Fruit fly (Drosophila melanogaster) whole organism, pupa: ENCODE results near the gene CG17732.

Source experiments
- CG10348 ChIP-seq: fragments of 200-800 bp; sonication (Bioruptor generic); IDR thresholded peaks from 2 replicates; pipeline ENCODE4 v1.3.6; 2022; ENCODE audit warnings: missing biosample characterization, missing genetic modification characterization
- CG12605 ChIP-seq: fragments of 200-800 bp; sonication (Bioruptor generic); IDR thresholded peaks from 2 replicates; pipeline ENCODE4 v1.3.6; 2022; ENCODE audit warnings: missing biosample characterization, missing genetic modification characterization
- CG13204 ChIP-seq: fragments of 200-800 bp; sonication (Bioruptor generic); optimal IDR thresholded peaks from 2 replicates; lab custom pipeline; 2018; ENCODE audit warnings: missing biosample characterization, mild to moderate bottlenecking, missing genetic modification characterization, moderate library complexity
- CG14655 ChIP-seq: fragments of 200-800 bp; sonication (Bioruptor generic); optimal IDR thresholded peaks from 3 replicates; lab custom pipeline; 2017; ENCODE audit warnings: mild to moderate bottlenecking, missing biosample characterization, missing genetic modification reagents, missing genetic modification characterization
- CG15710 ChIP-seq: fragments of 200-800 bp; sonication (Bioruptor generic); optimal IDR thresholded peaks from 2 replicates; lab custom pipeline; 2018; ENCODE audit warnings: missing biosample characterization, mild to moderate bottlenecking, missing genetic modification characterization, moderate library complexity
- CG17806 ChIP-seq: fragments of 200-800 bp; sonication (Bioruptor generic); optimal IDR thresholded peaks from 2 replicates; lab custom pipeline; 2018; ENCODE audit warnings: missing biosample characterization, mild to moderate bottlenecking, missing genetic modification characterization, moderate library complexity
- CG32121 ChIP-seq: fragments of 200-800 bp; sonication (Bioruptor generic); IDR thresholded peaks from 2 replicates; pipeline ENCODE4 v1.3.6; 2022; ENCODE audit warnings: missing biosample characterization, missing genetic modification characterization
- CG34367 ChIP-seq: fragments of 200-800 bp; sonication (Bioruptor generic); optimal IDR thresholded peaks from 2 replicates; lab custom pipeline; 2018; ENCODE audit warnings: missing biosample characterization, mild to moderate bottlenecking, missing genetic modification characterization
- CG8159 ChIP-seq: fragments of 200-800 bp; sonication (Bioruptor generic); optimal IDR thresholded peaks from 3 replicates; lab custom pipeline; 2018; ENCODE audit warnings: missing biosample characterization, mild to moderate bottlenecking, missing genetic modification characterization, moderate library complexity
- CG8301 ChIP-seq: fragments of 200-800 bp; sonication (Bioruptor generic); optimal IDR thresholded peaks from 2 replicates; lab custom pipeline; 2018; ENCODE audit warnings: missing biosample characterization, mild to moderate bottlenecking, missing genetic modification characterization
- CG9948 ChIP-seq: fragments of 200-800 bp; sonication (Bioruptor generic); optimal IDR thresholded peaks from 2 replicates; lab custom pipeline; 2018; ENCODE audit warnings: missing biosample characterization, mild to moderate bottlenecking, missing genetic modification characterization, moderate library complexity
- D1 ChIP-seq: fragments of 200-800 bp; sonication (Bioruptor generic); optimal IDR thresholded peaks from 2 replicates; lab custom pipeline; 2018; ENCODE audit warnings: missing biosample characterization, mild to moderate bottlenecking, missing genetic modification characterization, moderate library complexity
- EcR ChIP-seq: fragments of 200-800 bp; sonication (Bioruptor generic); optimal IDR thresholded peaks from 3 replicates; lab custom pipeline; 2019; ENCODE audit warnings: missing biosample characterization, missing genetic modification characterization, mild to moderate bottlenecking, moderate library complexity, missing genetic modification reagents
- Ets98B ChIP-seq: fragments of 200-800 bp; sonication (Bioruptor generic); IDR thresholded peaks from 2 replicates; pipeline ENCODE4 v1.3.6; 2022; ENCODE audit warnings: missing biosample characterization, missing genetic modification characterization
- Pif1A ChIP-seq: fragments of 200-800 bp; sonication (Bioruptor generic); optimal IDR thresholded peaks from 3 replicates; lab custom pipeline; 2016; ENCODE audit warnings: missing biosample characterization, missing genetic modification characterization
- Pif1B ChIP-seq: fragments of 200-800 bp; sonication (Bioruptor generic); optimal IDR thresholded peaks from 3 replicates; lab custom pipeline; 2016; ENCODE audit warnings: missing biosample characterization, missing genetic modification characterization
- Snoo ChIP-seq: fragments of 200-800 bp; sonication (Bioruptor generic); optimal IDR thresholded peaks from 3 replicates; lab custom pipeline; 2017; ENCODE audit warnings: missing biosample characterization, mild to moderate bottlenecking, missing genetic modification characterization, inconsistent platforms
- fd96Ca ChIP-seq: fragments of 200-800 bp; sonication (Bioruptor generic); IDR thresholded peaks from 3 replicates; pipeline ENCODE4 v1.3.6; 2022; ENCODE audit warnings: missing biosample characterization, missing genetic modification characterization
- gl ChIP-seq: fragments of 200-800 bp; sonication (Bioruptor generic); optimal IDR thresholded peaks from 2 replicates; lab custom pipeline; 2018; ENCODE audit warnings: missing biosample characterization, mild to moderate bottlenecking, missing genetic modification characterization
- rn ChIP-seq: fragments of 200-800 bp; sonication (Bioruptor generic); IDR thresholded peaks from 2 replicates; pipeline ENCODE4 v1.3.6; 2022; ENCODE audit warnings: missing biosample characterization, missing genetic modification characterization

The CG17732 gene

DNA sequence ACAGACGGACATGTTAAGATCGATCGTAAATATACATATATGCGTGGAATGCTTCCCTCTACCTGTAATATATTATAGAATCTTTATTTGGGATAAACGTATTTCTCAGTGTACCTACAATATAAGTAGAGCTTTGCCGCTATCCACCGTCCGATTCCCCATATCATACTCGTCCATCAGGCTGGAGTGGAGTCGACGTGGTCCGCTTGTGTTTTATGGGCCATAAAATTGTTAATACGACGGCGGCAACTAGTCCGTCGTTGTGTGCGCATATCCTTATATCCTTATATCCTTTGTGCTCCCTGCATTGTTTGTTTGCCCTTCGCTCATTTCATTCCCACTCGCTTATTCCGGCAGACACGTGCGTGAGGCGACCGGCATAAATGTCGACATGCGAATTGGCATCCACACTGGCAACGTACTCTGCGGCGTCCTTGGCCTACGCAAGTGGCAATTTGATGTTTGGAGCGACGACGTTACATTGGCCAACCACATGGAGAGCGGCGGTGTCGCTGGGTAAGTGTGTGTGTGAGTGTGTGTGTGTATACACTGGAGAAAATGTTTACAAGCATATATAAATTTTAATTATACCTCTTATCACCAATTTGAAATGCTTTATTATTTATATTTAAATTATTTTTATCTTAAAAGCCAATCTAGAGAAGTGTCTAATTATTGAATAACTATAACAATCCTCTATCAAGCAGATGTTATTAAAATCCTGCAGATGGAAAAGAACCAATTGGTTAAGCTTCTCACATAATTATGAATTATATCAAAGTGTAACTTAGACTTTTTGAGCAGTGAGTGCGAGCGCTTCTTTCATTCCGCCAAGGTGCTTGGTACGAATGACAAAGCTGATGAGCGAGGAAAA is 12.5 kb upstream of the CG17732 start:
- no peak for TF ChIP-seq D1 (tag; lab: Kevin White, UChicago)
- TF ChIP-seq CG14655, result peak; percentile 15

DNA sequence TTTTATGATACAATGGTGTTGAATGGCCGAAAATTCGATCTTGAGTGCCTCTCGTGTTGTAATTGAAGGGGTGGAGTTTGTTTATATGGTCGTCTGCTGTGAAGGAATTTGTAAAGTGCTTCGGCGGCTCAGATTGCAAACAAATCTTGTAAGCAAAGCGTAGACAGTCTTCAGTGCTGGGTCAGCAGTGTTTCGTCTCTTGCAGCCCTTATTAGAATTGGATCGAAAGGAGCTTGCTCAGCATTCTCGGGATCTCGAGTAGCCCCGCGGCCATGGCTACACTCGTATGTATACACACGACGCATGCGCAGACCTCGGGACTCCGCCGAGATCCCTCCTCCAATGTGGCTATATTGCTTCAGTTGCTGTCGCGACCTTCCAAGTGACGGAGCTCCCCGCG is 3.4 kb upstream of the CG17732 start:
- TF ChIP-seq CG32121 (GFP tag; lab: Robert Waterston, UW) (no peak), D1 (tag; lab: Kevin White, UChicago) (no peak), rn (GFP tag; lab: Robert Waterston, UW) (no peak), EcR (GFP tag; lab: Kevin White, UChicago) (no peak), gl (tag; lab: Kevin White, UChicago) (no peak), CG34367 (tag; lab: Kevin White, UChicago) (no peak), CG9948 (no peak), CG15710 (tag; lab: Kevin White, UChicago) (no peak), Pif1B (GFP tag; lab: Kevin White, UChicago) (no peak), CG13204 (GFP tag; lab: Kevin White, UChicago) (no peak), CG8159 (tag; lab: Kevin White, UChicago) (no peak), fd96Ca (GFP tag; lab: Robert Waterston, UW) (no peak), CG8301 (tag; lab: Kevin White, UChicago) (no peak), CG14655 (no peak)

DNA sequence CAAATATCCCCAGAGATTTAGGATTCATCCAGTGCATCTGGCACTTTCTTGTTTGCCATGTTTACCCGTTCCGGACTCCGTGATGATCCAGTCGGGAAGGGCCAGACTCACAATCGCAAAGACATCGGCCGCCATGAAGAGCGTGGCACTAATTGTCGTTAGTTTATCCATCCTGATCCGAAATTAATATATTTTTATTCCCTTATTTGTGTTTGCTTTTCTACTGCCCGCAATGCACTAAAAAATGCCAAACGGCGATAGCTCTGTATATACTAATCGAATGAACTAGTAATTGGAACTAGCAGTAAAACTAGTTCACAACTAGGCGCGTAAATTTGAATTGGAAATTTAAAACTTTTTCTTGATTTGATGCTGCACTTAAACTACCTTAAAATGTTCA is 1.9 kb upstream of the CG17732 start, which contains the start of gene CG14182:
TSS of gene CG14182 (minus strand) at position 221 of the 400 bp plus-strand sequence.
- TF ChIP-seq Snoo (tag; lab: Kevin White, UChicago) (no peak), CG14655 (no peak), CG10348 (GFP tag; lab: Robert Waterston, UW) (no peak), CG17806 (tag; lab: Kevin White, UChicago) (no peak), EcR (GFP tag; lab: Kevin White, UChicago) (no peak), gl (tag; lab: Kevin White, UChicago) (no peak), fd96Ca (GFP tag; lab: Robert Waterston, UW) (no peak)

DNA sequence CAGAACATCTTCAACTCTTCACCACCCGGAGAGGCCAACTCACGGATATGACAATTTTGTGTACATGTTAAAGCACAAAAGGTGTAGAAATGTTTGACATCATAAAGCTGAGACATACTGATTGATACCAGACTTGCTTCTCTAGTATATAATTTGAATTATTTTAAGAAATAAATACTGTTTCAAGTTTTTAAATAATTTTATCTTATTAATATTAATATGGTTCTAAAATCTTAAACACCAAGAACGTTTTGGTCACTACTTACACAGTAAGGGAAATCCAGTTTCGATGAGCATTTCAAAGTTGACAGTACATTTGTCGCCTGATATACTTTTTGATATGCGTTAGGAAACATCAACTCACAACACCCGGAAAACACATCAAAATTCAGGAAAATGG is 4.3 kb downstream of the CG17732 start, which contains the start of the genes hale and schuy:
TSS of gene hale (minus strand) at position 101 of the 400 bp plus-strand sequence.
TSS of gene schuy (plus strand) at position 326 of the 400 bp plus-strand sequence.
- TF ChIP-seq CG14655 (no peak), CG13204 (GFP tag; lab: Kevin White, UChicago) (no peak), CG8301 (tag; lab: Kevin White, UChicago) (no peak), EcR (GFP tag; lab: Kevin White, UChicago) (no peak), CG8159 (tag; lab: Kevin White, UChicago) (no peak)

DNA sequence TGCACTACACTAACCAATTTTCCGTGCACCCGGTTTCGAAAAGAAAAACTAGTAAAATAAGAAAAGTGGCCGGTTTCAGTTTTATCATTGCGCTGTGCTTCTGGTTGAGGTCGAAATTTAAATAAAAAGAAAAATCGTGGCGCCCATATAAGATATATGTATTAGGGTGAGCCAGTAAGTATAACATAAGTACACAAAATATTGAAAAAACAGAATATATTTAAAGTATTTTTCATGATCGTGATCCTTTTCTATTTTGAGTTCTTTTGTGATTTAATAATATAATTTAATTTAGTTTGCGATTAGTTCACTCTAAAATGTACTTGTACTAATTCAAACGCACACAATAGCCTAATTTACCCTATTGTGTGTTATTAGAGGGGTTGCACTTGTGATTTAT is 7.4 kb downstream of the CG17732 start, which contains the start of gene Csas:
TSS of gene Csas (minus strand) at position 101 of the 400 bp plus-strand sequence.
- TF ChIP-seq CG17806 (tag; lab: Kevin White, UChicago), result no peak
- no peak for TF ChIP-seq Snoo (tag; lab: Kevin White, UChicago)
- TF ChIP-seq fd96Ca (GFP tag; lab: Robert Waterston, UW), result no peak
- no peak for TF ChIP-seq CG10348 (GFP tag; lab: Robert Waterston, UW)
- TF ChIP-seq CG14655, result no peak

DNA sequence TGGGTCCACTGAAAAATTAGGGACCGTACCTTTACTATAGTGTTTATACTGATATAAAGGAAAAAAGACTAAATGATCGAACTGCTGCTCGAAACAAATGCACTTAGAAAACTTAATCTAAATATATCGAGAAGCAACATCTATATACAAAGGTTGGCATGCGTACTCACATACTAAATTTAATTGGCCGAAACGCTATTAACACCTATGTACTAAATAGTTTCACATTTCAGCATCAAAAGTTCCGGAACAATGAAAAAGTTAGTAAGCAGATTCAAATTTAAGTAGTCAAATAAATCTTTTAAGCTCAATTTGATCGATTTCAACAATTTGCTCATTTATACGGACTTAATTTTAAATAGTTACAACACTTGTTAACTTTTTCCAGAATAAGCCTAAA is 9.6 kb downstream of the CG17732 start, which contains the start of gene fln:
TSS of gene fln (minus strand) at position 101 of the 400 bp plus-strand sequence.
- no peak for TF ChIP-seq CG32121 (GFP tag; lab: Robert Waterston, UW)
- TF ChIP-seq CG12605 (GFP tag; lab: Robert Waterston, UW), result no peak
- no peak for TF ChIP-seq CG34367 (tag; lab: Kevin White, UChicago)
- no peak for TF ChIP-seq CG8301 (tag; lab: Kevin White, UChicago)

DNA sequence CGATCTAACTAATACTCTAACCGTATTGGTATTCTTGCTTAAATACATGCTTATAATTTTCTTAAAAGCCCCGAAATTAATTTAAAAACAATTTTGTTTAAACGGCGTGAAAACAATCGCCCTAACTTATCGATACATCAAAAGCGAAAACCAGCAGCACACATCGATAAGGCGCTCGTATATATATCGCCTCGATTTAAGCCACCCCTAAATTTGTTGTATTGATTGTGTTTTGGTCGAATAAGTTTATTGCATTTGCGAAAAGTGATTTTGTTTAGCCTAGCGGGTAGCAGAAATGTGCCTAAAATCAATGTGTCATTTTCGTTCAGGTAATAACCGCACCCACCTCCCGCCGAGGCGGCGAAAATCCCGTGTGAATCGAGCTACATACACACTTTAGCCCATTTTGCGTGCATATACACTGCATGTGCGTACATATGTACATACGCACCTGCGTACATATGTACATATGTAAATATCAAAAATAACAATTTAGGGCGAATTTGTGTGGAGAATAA is 10.3 kb downstream of the CG17732 start, which contains the start of the genes CG7646 and Nca:
TSS of gene CG7646 (plus strand) at position 174 of the 518 bp plus-strand sequence.
TSS of gene Nca (plus strand) at position 174 of the 518 bp plus-strand sequence.
- no peak for TF ChIP-seq CG10348 (GFP tag; lab: Robert Waterston, UW)
- peak; percentile 69 for TF ChIP-seq D1 (tag; lab: Kevin White, UChicago)
- TF ChIP-seq Ets98B (GFP tag; lab: Robert Waterston, UW), result no peak
- no peak for TF ChIP-seq Pif1A (GFP tag; lab: Kevin White, UChicago)
- no peak for TF ChIP-seq CG17806 (tag; lab: Kevin White, UChicago)
